Fruit fly (Drosophila melanogaster) whole organism, embryonic: ENCODE results near the gene CG7079.
A peak's percentile ranks its signal among the peaks of the same experiment; 100 is the strongest.

Experiments used
- B-H1 ChIP-seq: fragments of 200-800 bp; sonication (Bioruptor generic); IDR thresholded peaks from 3 replicates; pipeline ENCODE4 v1.3.6; 2022; ENCODE audit warnings: missing biosample characterization, missing genetic modification characterization
- B-H2 ChIP-seq: fragments of 200-800 bp; sonication (Bioruptor generic); optimal IDR thresholded peaks from 2 replicates; lab custom pipeline; 2018; ENCODE audit warnings: missing biosample characterization, mild to moderate bottlenecking, missing genetic modification characterization
- CG10462 ChIP-seq: fragments of 200-800 bp; sonication (Bioruptor generic); optimal IDR thresholded peaks from 2 replicates; lab custom pipeline; 2016; ENCODE audit warnings: missing biosample characterization, missing genetic modification characterization
- CG11247 ChIP-seq: fragments of 200-800 bp; sonication (Bioruptor generic); IDR thresholded peaks from 2 replicates; pipeline ENCODE4 v1.3.6; 2022; ENCODE audit warnings: missing biosample characterization, missing genetic modification characterization
- CG11560 ChIP-seq: fragments of 200-800 bp; sonication (Bioruptor generic); IDR thresholded peaks from 3 replicates; pipeline ENCODE4 v1.3.6; 2022; ENCODE audit warnings: missing biosample characterization, missing genetic modification characterization
- CG11696 ChIP-seq: fragments of 200-800 bp; sonication (Bioruptor generic); IDR thresholded peaks from 2 replicates; pipeline ENCODE4 v1.3.6; 2022; ENCODE audit warnings: missing biosample characterization, missing genetic modification characterization
- CG11723 ChIP-seq: fragments of 200-800 bp; sonication (Bioruptor generic); optimal IDR thresholded peaks from 2 replicates; lab custom pipeline; 2017; ENCODE audit warnings: missing biosample characterization, mild to moderate bottlenecking, missing genetic modification characterization
- CG1233 ChIP-seq: fragments of 200-800 bp; sonication (Bioruptor generic); optimal IDR thresholded peaks from 4 replicates; lab custom pipeline; 2018; ENCODE audit warnings: missing biosample characterization, mild to moderate bottlenecking, missing genetic modification characterization
- CG12744 ChIP-seq: fragments of 200-800 bp; sonication (Bioruptor generic); optimal IDR thresholded peaks from 2 replicates; lab custom pipeline; 2016; ENCODE audit warnings: missing biosample characterization, missing genetic modification characterization
- CG13123 ChIP-seq: fragments of 200-800 bp; sonication (Bioruptor generic); optimal IDR thresholded peaks from 2 replicates; lab custom pipeline; 2016; ENCODE audit warnings: missing biosample characterization, missing genetic modification characterization
- CG13287 ChIP-seq: fragments of 200-800 bp; sonication (Bioruptor generic); IDR thresholded peaks from 2 replicates; pipeline ENCODE4 v1.3.6; 2022; ENCODE audit warnings: missing biosample characterization, missing genetic modification characterization; ENCODE audit not compliant: partially characterized antibody
- CG14860 ChIP-seq: fragments of 200-800 bp; sonication (Bioruptor generic); IDR thresholded peaks from 3 replicates; pipeline ENCODE4 v1.3.6; 2022; ENCODE audit warnings: missing biosample characterization, missing genetic modification characterization; ENCODE audit not compliant: partially characterized antibody
- CG16813 ChIP-seq: fragments of 200-800 bp; sonication (Bioruptor generic); IDR thresholded peaks from 3 replicates; pipeline ENCODE4 v1.3.6; 2022; ENCODE audit warnings: missing biosample characterization, missing genetic modification characterization; ENCODE audit not compliant: partially characterized antibody
- CG17186 ChIP-seq: fragments of 200-800 bp; sonication (Bioruptor generic); optimal IDR thresholded peaks from 3 replicates; lab custom pipeline; 2017; ENCODE audit warnings: missing biosample characterization, missing genetic modification reagents, missing genetic modification characterization
- CG18476 ChIP-seq: fragments of 200-800 bp; sonication (Bioruptor generic); optimal IDR thresholded peaks from 2 replicates; lab custom pipeline; 2016; ENCODE audit warnings: missing biosample characterization, mild to moderate bottlenecking, missing genetic modification characterization
- CG2875 ChIP-seq: fragments of 200-800 bp; sonication (Bioruptor generic); optimal IDR thresholded peaks from 2 replicates; lab custom pipeline; 2017; ENCODE audit warnings: missing biosample characterization, mild to moderate bottlenecking, missing genetic modification characterization, missing genetic modification reagents
- CG31365 ChIP-seq: fragments of 200-800 bp; sonication (Bioruptor generic); optimal IDR thresholded peaks from 2 replicates; lab custom pipeline; 2018; ENCODE audit warnings: missing biosample characterization, mild to moderate bottlenecking, missing genetic modification characterization
- CG31441 ChIP-seq: fragments of 200-800 bp; sonication (Bioruptor generic); IDR thresholded peaks from 2 replicates; pipeline ENCODE4 v1.3.6; 2022; ENCODE audit warnings: missing biosample characterization, missing genetic modification characterization
- CG33557 ChIP-seq: fragments of 200-800 bp; sonication (Bioruptor generic); optimal IDR thresholded peaks from 2 replicates; lab custom pipeline; 2019; ENCODE audit warnings: missing biosample characterization, mild to moderate bottlenecking, missing genetic modification characterization, moderate library complexity
- CG34224 ChIP-seq: fragments of 200-800 bp; sonication (Bioruptor generic); IDR thresholded peaks from 3 replicates; pipeline ENCODE4 v1.3.6; 2022; ENCODE audit warnings: missing biosample characterization, missing genetic modification characterization; ENCODE audit not compliant: partially characterized antibody
- CG3838 ChIP-seq: fragments of 200-800 bp; sonication (Bioruptor generic); optimal IDR thresholded peaks from 3 replicates; lab custom pipeline; 2016; ENCODE audit warnings: missing biosample characterization, missing genetic modification characterization
- CG3847 ChIP-seq: fragments of 200-800 bp; sonication (Bioruptor generic); IDR thresholded peaks from 2 replicates; pipeline ENCODE4 v1.3.6; 2022; ENCODE audit warnings: missing biosample characterization, missing genetic modification characterization
- CG4328 ChIP-seq: fragments of 200-800 bp; sonication (Bioruptor generic); optimal IDR thresholded peaks from 3 replicates; lab custom pipeline; 2017; ENCODE audit warnings: missing biosample characterization, missing genetic modification reagents, missing genetic modification characterization
- CG6791 ChIP-seq: fragments of 200-800 bp; sonication (Bioruptor generic); IDR thresholded peaks from 3 replicates; pipeline ENCODE4 v1.3.6; 2022; ENCODE audit warnings: missing biosample characterization, missing genetic modification characterization; ENCODE audit not compliant: partially characterized antibody
- CG6813 ChIP-seq: fragments of 200-800 bp; sonication (Bioruptor generic); optimal IDR thresholded peaks from 2 replicates; lab custom pipeline; 2017; ENCODE audit warnings: missing biosample characterization, missing genetic modification characterization, mild to moderate bottlenecking, moderate library complexity, missing genetic modification reagents
- CG7987 ChIP-seq: fragments of 200-800 bp; sonication (Bioruptor generic); optimal IDR thresholded peaks from 2 replicates; lab custom pipeline; 2018; ENCODE audit warnings: missing biosample characterization, mild to moderate bottlenecking, missing genetic modification characterization, moderate library complexity
- CG9437 ChIP-seq: fragments of 200-800 bp; sonication (Bioruptor generic); optimal IDR thresholded peaks from 2 replicates; lab custom pipeline; 2018; ENCODE audit warnings: missing biosample characterization, mild to moderate bottlenecking, missing genetic modification characterization
- CHES-1-like ChIP-seq: fragments of 200-800 bp; sonication (Bioruptor generic); optimal IDR thresholded peaks from 2 replicates; lab custom pipeline; 2016; ENCODE audit warnings: missing biosample characterization, missing genetic modification characterization
- Dad ChIP-seq: fragments of 200-800 bp; sonication (Bioruptor generic); optimal IDR thresholded peaks from 3 replicates; lab custom pipeline; 2016; ENCODE audit warnings: missing biosample characterization, missing genetic modification characterization
- Dek ChIP-seq: fragments of 200-800 bp; sonication (Bioruptor generic); optimal IDR thresholded peaks from 3 replicates; lab custom pipeline; 2019; ENCODE audit warnings: missing biosample characterization, mild to moderate bottlenecking, missing genetic modification characterization, moderate library complexity
- Dll ChIP-seq: fragments of 200-800 bp; sonication (Bioruptor generic); IDR thresholded peaks from 4 replicates; pipeline ENCODE4 v1.3.6; 2022; ENCODE audit warnings: missing biosample characterization, missing genetic modification characterization; ENCODE audit not compliant: partially characterized antibody
- Fer2 ChIP-seq: fragments of 200-800 bp; sonication (Bioruptor generic); optimal IDR thresholded peaks from 2 replicates; lab custom pipeline; 2018; ENCODE audit warnings: missing biosample characterization, mild to moderate bottlenecking, missing genetic modification characterization, moderate library complexity
- Gsc ChIP-seq: fragments of 200-800 bp; sonication (Bioruptor generic); IDR thresholded peaks from 2 replicates; pipeline ENCODE4 v1.3.6; 2022; ENCODE audit warnings: missing biosample characterization, missing genetic modification characterization
- HLH3B ChIP-seq: fragments of 200-800 bp; sonication (Bioruptor generic); IDR thresholded peaks from 2 replicates; pipeline ENCODE4 v1.3.6; 2022; ENCODE audit warnings: missing biosample characterization, missing genetic modification characterization
- Hsf ChIP-seq: fragments of 200-800 bp; sonication (Bioruptor generic); optimal IDR thresholded peaks from 3 replicates; lab custom pipeline; 2016; ENCODE audit warnings: missing biosample characterization, missing genetic modification characterization
- Lhr ChIP-seq: fragments of 200-800 bp; sonication (Bioruptor generic); optimal IDR thresholded peaks from 3 replicates; lab custom pipeline; 2017; ENCODE audit warnings: mild to moderate bottlenecking, missing biosample characterization, missing genetic modification reagents, missing genetic modification characterization
- Myb ChIP-seq: fragments of 200-800 bp; sonication (Bioruptor generic); optimal IDR thresholded peaks from 2 replicates; lab custom pipeline; 2016; ENCODE audit warnings: missing biosample characterization, missing genetic modification characterization
- PHDP ChIP-seq: fragments of 200-800 bp; sonication (Bioruptor generic); optimal IDR thresholded peaks from 3 replicates; lab custom pipeline; 2018; ENCODE audit warnings: missing biosample characterization, mild to moderate bottlenecking, missing genetic modification characterization, moderate library complexity
- ab ChIP-seq: fragments of 200-800 bp; sonication (Bioruptor generic); optimal IDR thresholded peaks from 2 replicates; lab custom pipeline; 2016; ENCODE audit warnings: missing biosample characterization, missing genetic modification characterization
- eyg ChIP-seq: fragments of 200-800 bp; sonication (Bioruptor generic); optimal IDR thresholded peaks from 3 replicates; lab custom pipeline; 2016; ENCODE audit warnings: missing biosample characterization, missing genetic modification characterization
- fd64A ChIP-seq: fragments of 200-800 bp; sonication (Bioruptor generic); optimal IDR thresholded peaks from 3 replicates; lab custom pipeline; 2018; ENCODE audit warnings: missing biosample characterization, mild to moderate bottlenecking, missing genetic modification characterization
- gfzf ChIP-seq: fragments of 200-800 bp; sonication (Bioruptor generic); optimal IDR thresholded peaks from 2 replicates; lab custom pipeline; 2016; ENCODE audit warnings: missing biosample characterization, mild to moderate bottlenecking, missing genetic modification characterization, moderate library complexity
- her ChIP-seq: fragments of 200-800 bp; sonication (Bioruptor generic); optimal IDR thresholded peaks from 2 replicates; lab custom pipeline; 2016; ENCODE audit warnings: missing biosample characterization, missing genetic modification characterization
- oc ChIP-seq: fragments of 200-800 bp; sonication (Bioruptor generic); optimal IDR thresholded peaks from 2 replicates; lab custom pipeline; 2018; ENCODE audit warnings: missing biosample characterization, mild to moderate bottlenecking, missing genetic modification characterization, moderate library complexity
- pan ChIP-seq, 4 experiments: fragments of >200 bp in 3 of 4; fragments of 200-800 bp in 1 of 4; sonication (Bioruptor generic) in 1 of 4; optimal IDR thresholded peaks in 3 of 4; IDR thresholded peaks in 1 of 4; 2 replicates each; pipeline versions ENCODE4 v1.3.6 to Lab custom; 2017 to 2022; ENCODE audit warnings: missing biosample characterization in 2 of 4, missing genetic modification characterization in 2 of 4, mixed read lengths in 1 of 4
- ranshi ChIP-seq: fragments of 200-800 bp; sonication (Bioruptor generic); IDR thresholded peaks from 2 replicates; pipeline ENCODE4 v1.3.6; 2022; ENCODE audit warnings: missing biosample characterization, missing genetic modification characterization
- sens-2 ChIP-seq: fragments of 200-800 bp; sonication (Bioruptor generic); IDR thresholded peaks from 2 replicates; pipeline ENCODE4 v1.3.6; 2022; ENCODE audit warnings: missing biosample characterization, missing genetic modification characterization
- sim ChIP-seq: fragments of 200-800 bp; sonication (Bioruptor generic); IDR thresholded peaks from 2 replicates; pipeline ENCODE4 v1.3.6; 2022; ENCODE audit warnings: missing biosample characterization, missing genetic modification characterization
- toy ChIP-seq: fragments of 200-800 bp; sonication (Bioruptor generic); IDR thresholded peaks from 2 replicates; pipeline ENCODE4 v1.3.6; 2022; ENCODE audit warnings: missing biosample characterization, missing genetic modification characterization

Gene CG7079

dm6 chr3R:21017464-21018080 lies 31.1 kb downstream of the CG7079 start, which contains the start of gene Rlip (continued):
- TF ChIP-seq Dad (GFP tag; lab: Kevin White, UChicago) (peak; percentile 45), CG10462 (no peak), CG16813 (GFP tag; lab: Robert Waterston, UW) (peak; percentile 62), fd64A (GFP tag; lab: Kevin White, UChicago) (no peak), CG7987 (GFP tag; lab: Kevin White, UChicago) (peak; percentile 65), CG11247 (GFP tag; lab: Robert Waterston, UW) (peak; percentile 75), CG2875 (GFP tag; lab: Kevin White, UChicago) (no peak), CG9437 (GFP tag; lab: Kevin White, UChicago) (peak; percentile 2), Myb (GFP tag; lab: Kevin White, UChicago) (peak; percentile 96), oc (no peak), Hsf (GFP tag; lab: Kevin White, UChicago) (peak; percentile 54), Gsc (GFP tag; lab: Robert Waterston, UW) (no peak), CG11560 (tag; lab: Robert Waterston, UW) (peak; percentile 93), CG6813 (no peak), CG3838 (peak; percentile 100), CG4328 (GFP tag; lab: Kevin White, UChicago) (no peak), eyg (GFP tag; lab: Kevin White, UChicago) (peak; percentile 41), ab (peak; percentile 15), Lhr (peak; percentile 15), CG18476 (no peak), PHDP (tag; lab: Kevin White, UChicago) (no peak), sim (GFP tag; lab: Robert Waterston, UW) (no peak), HLH3B (GFP tag; lab: Robert Waterston, UW) (peak; percentile 53; the same call in 1 of the 2 replicates), pan (optimal IDR thresholded peaks at IDR 0.05; lab: Kevin White, UChicago) (no peak), pan (GFP tag; optimal IDR thresholded peaks at IDR 0.05 in 1 of 2, IDR thresholded peaks at IDR 0.05 in 1 of 2) (no peak), Fer2 (tag; lab: Kevin White, UChicago) (no peak), B-H1 (no peak), CG31441 (no peak), CG34224 (GFP tag; lab: Robert Waterston, UW) (no peak), gfzf (GFP tag; lab: Kevin White, UChicago) (peak; percentile 24), CG3847 (peak; percentile 61), her (peak; percentile 28), ranshi (GFP tag; lab: Robert Waterston, UW) (peak; percentile 51; the same call in 1 of the 2 replicates), toy (no peak), CHES-1-like (GFP tag; lab: Kevin White, UChicago) (peak; percentile 63), CG12744 (no peak), CG11723 (GFP tag; lab: Kevin White, UChicago) (no peak), CG1233 (peak; percentile 35), CG13287 (GFP tag; lab: Robert Waterston, UW) (peak; percentile 79), Dek (peak; percentile 14), CG31365 (tag; lab: Kevin White, UChicago) (no peak), CG17186 (GFP tag; lab: Kevin White, UChicago) (peak; percentile 59), CG33557 (GFP tag; lab: Kevin White, UChicago) (no peak), CG11696 (no peak), CG14860 (GFP tag; lab: Robert Waterston, UW) (0 out of 3 replicates have a peak, but pooled peaks have one; percentile 34), CG6791 (peak; percentile 82), Dll (GFP tag; lab: Robert Waterston, UW) (peak; percentile 38; the same call in 1 of the 4 replicates), sens-2 (GFP tag; lab: Robert Waterston, UW) (no peak), CG13123 (GFP tag; lab: Kevin White, UChicago) (no peak), B-H2 (GFP tag; lab: Kevin White, UChicago) (peak; percentile 49)
